Worm (Caenorhabditis elegans) whole organism, young adult: ENCODE results near the gene C06C3.4.

Source experiments
- B0019.2 ChIP-seq: fragments of 200-800 bp; sonication (Bioruptor generic); conservative IDR thresholded peaks from 2 replicates; pipeline ENCODE4 v1.3.6; 2022; ENCODE audit warnings: missing genetic modification reagents, missing genetic modification characterization, missing compliant biosample characterization
- B0336.3 ChIP-seq: fragments of 200-800 bp; sonication (Bioruptor generic); IDR thresholded peaks from 2 replicates; pipeline ENCODE4 v1.3.6; 2022; ENCODE audit warnings: missing genetic modification characterization, missing compliant biosample characterization
- F10E7.11 ChIP-seq: sonication (generic microtip); optimal IDR thresholded peaks from 2 replicates; lab custom pipeline; 2017; ENCODE audit warnings: mild to moderate bottlenecking, missing genetic modification characterization, moderate library complexity, missing compliant biosample characterization
- F22D6.2 ChIP-seq: sonication (generic microtip); optimal IDR thresholded peaks from 2 replicates; lab custom pipeline; 2016; ENCODE audit warnings: mild to moderate bottlenecking, missing genetic modification characterization, missing compliant biosample characterization
- F23B12.7 ChIP-seq: sonication (generic microtip); optimal IDR thresholded peaks from 2 replicates; lab custom pipeline; 2017; ENCODE audit warnings: missing genetic modification characterization, mild to moderate bottlenecking, missing compliant biosample characterization, antibody characterized with exemption, moderate library complexity; ENCODE audit not compliant: insufficient read depth
- F39B2.1 ChIP-seq: fragments of 200-800 bp; sonication (Bioruptor generic); IDR thresholded peaks from 2 replicates; pipeline ENCODE4 v1.3.6; 2022; ENCODE audit warnings: missing genetic modification reagents, missing genetic modification characterization, missing compliant biosample characterization
- F55B11.4 ChIP-seq: sonication (generic microtip); optimal IDR thresholded peaks from 2 replicates; lab custom pipeline; 2016; ENCODE audit warnings: missing compliant biosample characterization, missing genetic modification characterization, borderline replicate concordance; ENCODE audit not compliant: insufficient read depth
- F57A8.1 ChIP-seq: fragments of 200-800 bp; sonication (Bioruptor generic); optimal IDR thresholded peaks from 2 replicates; lab custom pipeline; 2018; ENCODE audit warnings: mild to moderate bottlenecking, missing genetic modification characterization, moderate library complexity, missing compliant biosample characterization
- F57C9.4 ChIP-seq: sonication (generic microtip); optimal IDR thresholded peaks from 2 replicates; lab custom pipeline; 2017; ENCODE audit warnings: mild to moderate bottlenecking, missing genetic modification characterization, missing compliant biosample characterization
- K12H6.12 ChIP-seq: fragments of 200-800 bp; sonication (Bioruptor generic); optimal IDR thresholded peaks from 2 replicates; lab custom pipeline; 2018; ENCODE audit warnings: mild to moderate bottlenecking, missing genetic modification characterization, missing compliant biosample characterization
- Y95B8A.8 ChIP-seq: fragments of 200-800 bp; sonication (Bioruptor generic); IDR thresholded peaks from 2 replicates; pipeline ENCODE4 v1.3.6; 2022; ENCODE audit warnings: missing genetic modification reagents, missing genetic modification characterization, missing compliant biosample characterization
- ZK185.1 ChIP-seq: sonication (generic microtip); optimal IDR thresholded peaks from 2 replicates; lab custom pipeline; 2016; ENCODE audit warnings: mild to moderate bottlenecking, missing genetic modification characterization, missing compliant biosample characterization; ENCODE audit not compliant: poor library complexity, severe bottlenecking
- aptf-2 ChIP-seq: fragments of 200-800 bp; sonication (Bioruptor generic); conservative IDR thresholded peaks from 2 replicates; pipeline ENCODE4 v1.3.6; 2022; ENCODE audit warnings: missing genetic modification reagents, missing genetic modification characterization, missing compliant biosample characterization
- bed-1 ChIP-seq: fragments of 200-800 bp; sonication (Bioruptor generic); IDR thresholded peaks from 2 replicates; pipeline ENCODE4 v1.3.6; 2022; ENCODE audit warnings: missing genetic modification reagents, missing genetic modification characterization, missing compliant biosample characterization
- ccch-3 ChIP-seq: fragments of 200-800 bp; sonication (Bioruptor generic); optimal IDR thresholded peaks from 2 replicates; lab custom pipeline; 2018; ENCODE audit warnings: mild to moderate bottlenecking, missing genetic modification characterization, missing compliant biosample characterization
- cebp-1 ChIP-seq, 2 experiments: fragments of 200-800 bp in 1 of 2; sonication (Bioruptor generic) in 1 of 2; sonication (generic microtip) in 1 of 2; IDR thresholded peaks in 1 of 2; optimal IDR thresholded peaks in 1 of 2; 2 replicates each; pipeline versions ENCODE4 v1.3.6 to Lab custom; 2017 to 2022; ENCODE audit warnings: missing compliant biosample characterization in 2 of 2, missing genetic modification characterization in 2 of 2, mild to moderate bottlenecking in 1 of 2, missing genetic modification reagents in 1 of 2, moderate library complexity in 1 of 2
- ceh-58 ChIP-seq: fragments of 200-800 bp; sonication (Bioruptor generic); IDR thresholded peaks from 2 replicates; pipeline ENCODE4 v1.3.6; 2022; ENCODE audit warnings: missing genetic modification characterization, missing compliant biosample characterization
- dox-1 ChIP-seq: fragments of 200-800 bp; sonication (Bioruptor generic); IDR thresholded peaks from 2 replicates; pipeline ENCODE4 v1.3.6; 2022; ENCODE audit warnings: missing genetic modification reagents, missing genetic modification characterization, missing compliant biosample characterization
- egrh-3 ChIP-seq: fragments of 200-800 bp; sonication (Bioruptor generic); IDR thresholded peaks from 2 replicates; pipeline ENCODE4 v1.3.6; 2022; ENCODE audit warnings: missing genetic modification reagents, missing genetic modification characterization, missing compliant biosample characterization
- hlh-26 ChIP-seq: fragments of 200-800 bp; sonication (Bioruptor generic); conservative IDR thresholded peaks from 2 replicates; pipeline ENCODE4 v1.3.6; 2022; ENCODE audit warnings: missing genetic modification reagents, missing genetic modification characterization, missing compliant biosample characterization
- lir-1 ChIP-seq: fragments of 200-800 bp; sonication (Bioruptor generic); conservative IDR thresholded peaks from 2 replicates; pipeline ENCODE4 v1.3.6; 2022; ENCODE audit warnings: missing genetic modification reagents, missing genetic modification characterization, missing compliant biosample characterization
- lsl-1 ChIP-seq: fragments of 200-800 bp; sonication (Bioruptor generic); optimal IDR thresholded peaks from 2 replicates; lab custom pipeline; 2018; ENCODE audit warnings: mild to moderate bottlenecking, missing genetic modification characterization, moderate library complexity, missing compliant biosample characterization
- mcd-1 ChIP-seq: fragments of 200-800 bp; sonication (Bioruptor generic); IDR thresholded peaks from 2 replicates; pipeline ENCODE4 v1.3.6; 2022; ENCODE audit warnings: missing genetic modification reagents, missing genetic modification characterization, missing compliant biosample characterization
- mxl-1 ChIP-seq: sonication (generic microtip); optimal IDR thresholded peaks from 2 replicates; lab custom pipeline; 2016; ENCODE audit warnings: missing genetic modification characterization, missing compliant biosample characterization
- nhr-120 ChIP-seq: fragments of 200-800 bp; sonication (Bioruptor generic); IDR thresholded peaks from 2 replicates; pipeline ENCODE4 v1.3.6; 2022; ENCODE audit warnings: missing genetic modification characterization, missing compliant biosample characterization
- nhr-179 ChIP-seq: sonication (generic microtip); optimal IDR thresholded peaks from 2 replicates; lab custom pipeline; 2016; ENCODE audit warnings: mild to moderate bottlenecking, missing genetic modification characterization, missing compliant biosample characterization
- nhr-80 ChIP-seq: sonication (generic microtip); optimal IDR thresholded peaks from 2 replicates; lab custom pipeline; 2016; ENCODE audit warnings: missing genetic modification characterization, missing compliant biosample characterization
- rec-8 ChIP-seq, 2 experiments: sonication (generic microtip); optimal IDR thresholded peaks; 2 replicates each; lab custom pipeline; 2016; ENCODE audit warnings: mild to moderate bottlenecking in 2 of 2, missing genetic modification characterization in 2 of 2, missing genetic modification reagents in 2 of 2, missing genotype in 2 of 2, missing biosample characterization in 1 of 2, missing compliant biosample characterization in 1 of 2, moderate library complexity in 1 of 2
- sea-2 ChIP-seq: fragments of 200-800 bp; sonication (Bioruptor generic); IDR thresholded peaks from 2 replicates; pipeline ENCODE4 v1.3.6; 2022; ENCODE audit warnings: missing genetic modification characterization, missing compliant biosample characterization
- snpc-1.3 ChIP-seq: sonication (generic microtip); optimal IDR thresholded peaks from 2 replicates; lab custom pipeline; 2017; ENCODE audit warnings: missing genetic modification characterization, mild to moderate bottlenecking, missing compliant biosample characterization, antibody characterized with exemption, moderate library complexity, missing genotype, missing genetic modification reagents; ENCODE audit not compliant: insufficient read depth
- snpc-3.4 ChIP-seq: sonication (generic microtip); optimal IDR thresholded peaks from 2 replicates; lab custom pipeline; 2017; ENCODE audit warnings: missing genetic modification characterization, mild to moderate bottlenecking, missing compliant biosample characterization, antibody characterized with exemption, moderate library complexity, missing genotype, missing genetic modification reagents
- snpc-4 ChIP-seq, 5 experiments: fragments of 150-350 bp in 1 of 5; sonication (generic microtip) in 4 of 5; optimal IDR thresholded peaks; 2 replicates each; lab custom pipeline; 2014 to 2018; ENCODE audit warnings: missing genetic modification characterization in 5 of 5, missing biosample characterization in 3 of 5, antibody characterized with exemption in 2 of 5, mild to moderate bottlenecking in 2 of 5, missing compliant biosample characterization in 2 of 5, missing genotype in 2 of 5, moderate library complexity in 2 of 5, missing genetic modification reagents in 1 of 5
- tbp1 ChIP-seq: fragments of 200-800 bp; sonication (Bioruptor generic); optimal IDR thresholded peaks from 2 replicates; lab custom pipeline; 2018; ENCODE audit warnings: mild to moderate bottlenecking, missing genetic modification characterization, missing compliant biosample characterization
- zfh-2 ChIP-seq: fragments of 200-800 bp; sonication (Bioruptor generic); conservative IDR thresholded peaks from 2 replicates; pipeline ENCODE4 v1.3.6; 2022; ENCODE audit warnings: missing genetic modification reagents, missing genetic modification characterization, missing compliant biosample characterization
- zim-3 ChIP-seq: sonication (generic microtip); optimal IDR thresholded peaks from 2 replicates; lab custom pipeline; 2017; ENCODE audit warnings: mild to moderate bottlenecking, missing genetic modification characterization, moderate library complexity, missing compliant biosample characterization
- ztf-18 ChIP-seq: sonication (generic microtip); optimal IDR thresholded peaks from 2 replicates; lab custom pipeline; 2016; ENCODE audit warnings: missing genotype, mild to moderate bottlenecking, missing genetic modification characterization, missing compliant biosample characterization
- ztf-25 ChIP-seq: fragments of 200-800 bp; sonication (Bioruptor generic); IDR thresholded peaks from 2 replicates; pipeline ENCODE4 v1.3.6; 2022; ENCODE audit warnings: missing genetic modification reagents, missing genetic modification characterization, missing compliant biosample characterization
- ztf-28 ChIP-seq: fragments of 200-800 bp; sonication (Bioruptor generic); IDR thresholded peaks from 2 replicates; pipeline ENCODE4 v1.3.6; 2022; ENCODE audit warnings: missing genetic modification reagents, missing genetic modification characterization, missing compliant biosample characterization

Gene C06C3.4

DNA sequence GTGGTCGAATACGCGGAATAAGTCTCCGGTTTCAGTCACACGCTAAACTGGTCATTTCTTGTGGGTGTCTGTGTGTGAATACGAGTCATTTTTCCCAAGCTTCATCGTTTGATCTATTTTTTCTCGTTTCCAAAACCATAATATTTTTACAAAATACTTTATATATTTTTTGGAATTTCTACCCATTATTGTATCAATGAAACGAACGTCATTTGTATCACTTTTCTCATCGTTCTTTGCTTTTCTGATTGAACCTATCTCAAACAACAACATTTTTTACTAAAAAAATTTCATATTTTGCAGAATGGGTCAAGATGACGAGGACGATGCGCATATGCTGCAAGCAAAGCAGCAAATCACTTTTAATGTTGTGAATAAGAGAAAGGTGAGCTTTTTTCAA, 14.9 kb upstream of the C06C3.4 start, which contains the start of gene mel-11:
TSS of gene mel-11 (plus strand) at position 301 of the 400 bp plus-strand sequence.
- TF ChIP-seq B0336.3 (no peak), snpc-1.3 (tag; lab: Kevin White, UChicago) (no peak), nhr-120 (GFP tag; lab: Robert Waterston, UW) (no peak), nhr-179 (tag; lab: Kevin White, UChicago) (no peak), nhr-80 (no peak), ceh-58 (GFP tag; lab: Robert Waterston, UW) (no peak), tbp1 (GFP tag; lab: Kevin White, UChicago) (no peak), F23B12.7 (tag; lab: Kevin White, UChicago) (no peak), Y95B8A.8 (GFP tag; lab: Robert Waterston, UW) (no peak), F57A8.1 (GFP tag; lab: Kevin White, UChicago) (no peak)

DNA sequence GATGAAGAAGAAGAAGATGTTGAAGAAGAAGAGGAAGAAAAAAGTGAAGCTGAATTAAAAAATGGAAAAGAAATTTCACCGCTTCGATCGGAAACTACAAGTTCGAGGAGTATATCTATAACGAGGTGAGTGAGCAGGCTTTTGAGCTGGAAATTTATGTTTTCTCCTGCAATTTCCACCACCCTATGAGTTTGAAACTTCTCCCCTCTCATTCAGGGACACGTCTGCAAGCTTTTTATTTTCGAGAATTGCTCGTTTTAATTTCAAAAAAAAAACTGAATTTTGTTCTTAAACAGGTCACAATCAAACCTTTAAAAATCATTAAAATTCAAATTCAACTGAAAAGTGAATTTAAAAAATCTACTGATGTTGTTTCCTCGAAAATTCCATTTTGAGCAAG, 10.8 kb upstream of the C06C3.4 start:
- TF ChIP-seq lsl-1 (no peak), cebp-1 (GFP tag; IDR thresholded peaks at IDR 0.05; lab: Robert Waterston, UW) (no peak), cebp-1 (tag; optimal IDR thresholded peaks at IDR 0.05; lab: Kevin White, UChicago) (no peak), ztf-18 (tag; lab: Kevin White, UChicago) (no peak), mxl-1 (tag; lab: Kevin White, UChicago) (no peak)
- TF ChIP-seq, all 124 proteins: peak for 0

DNA sequence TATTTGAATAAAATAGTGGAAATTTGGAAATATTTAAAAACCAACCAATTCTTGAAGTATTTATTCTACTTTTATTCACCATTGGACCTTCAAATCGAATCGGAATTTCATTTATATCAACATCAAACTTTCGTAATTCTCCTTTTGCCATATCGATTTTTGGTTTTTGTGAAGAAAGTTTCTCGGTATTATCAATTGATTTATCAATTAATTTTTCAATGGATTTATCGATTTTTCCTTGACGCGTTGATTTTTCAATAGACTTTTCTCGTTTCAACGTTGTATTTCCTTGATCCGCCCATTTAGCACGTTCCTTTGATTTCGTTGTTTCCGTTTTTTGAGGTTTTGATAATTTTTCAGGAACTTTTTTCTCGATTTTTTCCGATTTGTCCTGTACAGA, 3.7 kb upstream of the C06C3.4 start:
- no peak for TF ChIP-seq lir-1 (GFP tag; lab: Robert Waterston, UW)
- no peak for TF ChIP-seq K12H6.12
- no peak for TF ChIP-seq hlh-26 (GFP tag; lab: Robert Waterston, UW)
- no peak for TF ChIP-seq nhr-179 (tag; lab: Kevin White, UChicago)
- TF ChIP-seq zim-3 (tag; lab: Kevin White, UChicago) = no peak
- no peak for TF ChIP-seq B0019.2 (GFP tag; lab: Robert Waterston, UW)
- no peak for TF ChIP-seq rec-8 (tag; optimal IDR thresholded peaks at IDR 0.05; lab: Kevin White, UChicago)
- TF ChIP-seq zfh-2 (GFP tag; lab: Robert Waterston, UW) = no peak
- no peak for TF ChIP-seq sea-2 (GFP tag; lab: Robert Waterston, UW)
- TF ChIP-seq dox-1 (GFP tag; lab: Robert Waterston, UW) = no peak
- no peak for TF ChIP-seq ccch-3 (GFP tag; lab: Kevin White, UChicago)
- no peak for TF ChIP-seq snpc-4 (GFP tag; optimal IDR thresholded peaks at IDR 0.05; lab: Kevin White, UChicago)
- TF ChIP-seq snpc-4 (tag; optimal IDR thresholded peaks at IDR 0.05; lab: Kevin White, UChicago) = no peak
- no peak for TF ChIP-seq bed-1 (GFP tag; lab: Robert Waterston, UW)
- TF ChIP-seq egrh-3 (GFP tag; lab: Robert Waterston, UW) = no peak
- TF ChIP-seq F55B11.4 (tag; lab: Kevin White, UChicago) = no peak
- TF ChIP-seq ztf-25 (GFP tag; lab: Robert Waterston, UW) = no peak
- no peak for TF ChIP-seq mcd-1 (GFP tag; lab: Robert Waterston, UW)
- no peak for TF ChIP-seq ztf-28 (GFP tag; lab: Robert Waterston, UW)

DNA sequence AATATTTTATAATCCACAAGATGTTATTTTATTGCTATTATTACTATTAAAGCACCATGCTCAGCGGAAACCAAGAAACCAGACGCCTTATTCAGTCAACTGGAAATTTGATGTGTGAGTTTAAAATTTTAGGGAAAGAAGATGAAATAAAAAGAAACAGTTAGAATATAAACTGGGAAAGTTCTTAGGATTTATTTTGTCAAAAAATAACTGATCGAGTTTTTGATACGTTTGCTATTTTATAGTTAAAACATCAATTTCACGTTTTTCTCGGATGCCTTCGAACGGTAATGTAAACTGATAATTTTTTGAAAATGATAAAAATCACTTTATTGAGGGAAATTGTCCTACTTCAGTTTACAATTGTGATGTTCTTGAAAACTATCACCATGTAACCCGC, 698 bp upstream of the C06C3.4 start, which contains the start of gene C06C3.3:
TSS of gene C06C3.3 (minus strand) at position 101 of the 400 bp plus-strand sequence.
- TF ChIP-seq ZK185.1 (no peak), snpc-3.4 (no peak), F39B2.1 (GFP tag; lab: Robert Waterston, UW) (no peak), F10E7.11 (tag; lab: Kevin White, UChicago) (no peak), F22D6.2 (tag; lab: Kevin White, UChicago) (no peak), B0336.3 (no peak), F57C9.4 (no peak), aptf-2 (no peak)
